Fruit fly (Drosophila melanogaster) whole organism, prepupa: ENCODE data around the gene Cf2.

Experiments used
- Blimp-1 ChIP-seq: fragments of 200-800 bp; sonication (Bioruptor generic); optimal IDR thresholded peaks from 3 replicates; lab custom pipeline; 2017; ENCODE audit warnings: missing biosample characterization, missing genetic modification characterization, mild to moderate bottlenecking, moderate library complexity, missing genetic modification reagents
- CG10631 ChIP-seq: fragments of 200-800 bp; sonication (Bioruptor generic); optimal IDR thresholded peaks from 2 replicates; lab custom pipeline; 2016; ENCODE audit warnings: missing biosample characterization, missing genetic modification characterization
- CG10669 ChIP-seq: fragments of 200-800 bp; sonication (Bioruptor generic); optimal IDR thresholded peaks from 3 replicates; lab custom pipeline; 2018; ENCODE audit warnings: missing biosample characterization, mild to moderate bottlenecking, missing genetic modification characterization, moderate library complexity
- CG11294 ChIP-seq: fragments of 200-800 bp; sonication (Bioruptor generic); IDR thresholded peaks from 2 replicates; pipeline ENCODE4 v1.3.6; 2022; ENCODE audit warnings: missing biosample characterization, missing genetic modification characterization
- CG15336 ChIP-seq: fragments of 200-800 bp; sonication (Bioruptor generic); IDR thresholded peaks from 2 replicates; pipeline ENCODE4 v1.3.6; 2022; ENCODE audit warnings: missing biosample characterization, missing genetic modification characterization
- CG1621 ChIP-seq: fragments of 200-800 bp; sonication (Bioruptor generic); optimal IDR thresholded peaks from 3 replicates; lab custom pipeline; 2018; ENCODE audit warnings: missing biosample characterization, mild to moderate bottlenecking, missing genetic modification characterization
- CG16779 ChIP-seq: fragments of 200-800 bp; sonication (Bioruptor generic); optimal IDR thresholded peaks from 3 replicates; lab custom pipeline; 2017; ENCODE audit warnings: missing biosample characterization, mild to moderate bottlenecking, missing genetic modification characterization
- CG34406 ChIP-seq: fragments of 200-800 bp; sonication (Bioruptor generic); optimal IDR thresholded peaks from 3 replicates; lab custom pipeline; 2016; ENCODE audit warnings: missing biosample characterization, missing genetic modification characterization
- CG3919 ChIP-seq: fragments of 200-800 bp; sonication (Bioruptor generic); optimal IDR thresholded peaks from 3 replicates; lab custom pipeline; 2016; ENCODE audit warnings: missing biosample characterization, missing genetic modification characterization
- CG4318 ChIP-seq: fragments of 200-800 bp; sonication (Bioruptor generic); optimal IDR thresholded peaks from 3 replicates; lab custom pipeline; 2017; ENCODE audit warnings: missing biosample characterization, mild to moderate bottlenecking, missing genetic modification characterization
- CG6163 ChIP-seq: fragments of 200-800 bp; sonication (Bioruptor generic); IDR thresholded peaks from 3 replicates; pipeline ENCODE4 v1.3.6; 2022; ENCODE audit warnings: missing biosample characterization, missing genetic modification characterization
- CG6792 ChIP-seq: fragments of 200-800 bp; sonication (Bioruptor generic); optimal IDR thresholded peaks from 3 replicates; lab custom pipeline; 2016; ENCODE audit warnings: missing biosample characterization, missing genetic modification characterization
- CG6854 ChIP-seq: fragments of 200-800 bp; sonication (Bioruptor generic); optimal IDR thresholded peaks from 2 replicates; lab custom pipeline; 2017; ENCODE audit warnings: missing biosample characterization, mild to moderate bottlenecking, missing genetic modification characterization
- CG7368 ChIP-seq: fragments of 200-800 bp; sonication (Bioruptor generic); optimal IDR thresholded peaks from 3 replicates; lab custom pipeline; 2016; ENCODE audit warnings: missing biosample characterization, missing genetic modification characterization
- CG8119 ChIP-seq: fragments of 200-800 bp; sonication (Bioruptor generic); IDR thresholded peaks from 3 replicates; pipeline ENCODE4 v1.3.6; 2022; ENCODE audit warnings: missing biosample characterization, missing genetic modification characterization
- CG8632 ChIP-seq: fragments of 200-800 bp; sonication (Bioruptor generic); optimal IDR thresholded peaks from 3 replicates; lab custom pipeline; 2016; ENCODE audit warnings: missing biosample characterization, missing genetic modification characterization
- CG9139 ChIP-seq: fragments of 200-800 bp; sonication (Bioruptor generic); optimal IDR thresholded peaks from 3 replicates; lab custom pipeline; 2017; ENCODE audit warnings: missing biosample characterization, mild to moderate bottlenecking, missing genetic modification characterization
- Eip75B ChIP-seq: fragments of 200-800 bp; sonication (Bioruptor generic); optimal IDR thresholded peaks from 3 replicates; lab custom pipeline; 2016; ENCODE audit warnings: missing biosample characterization, missing genetic modification characterization
- Eip78C ChIP-seq: fragments of 200-800 bp; sonication (Bioruptor generic); peaks from one replicate; lab custom pipeline; 2016; ENCODE audit warnings: missing biosample characterization, missing genetic modification characterization
- Eip93F ChIP-seq: fragments of 200-800 bp; sonication (Bioruptor generic); optimal IDR thresholded peaks from 2 replicates; lab custom pipeline; 2016; ENCODE audit warnings: missing biosample characterization, mild to moderate bottlenecking, missing genetic modification characterization
- Ets21C ChIP-seq: fragments of 200-800 bp; sonication (Bioruptor generic); optimal IDR thresholded peaks from 3 replicates; lab custom pipeline; 2016; ENCODE audit warnings: missing biosample characterization, missing genetic modification characterization
- Ets96B ChIP-seq: fragments of 200-800 bp; optimal IDR thresholded peaks from 2 replicates; lab custom pipeline; 2019; ENCODE audit warnings: missing biosample characterization, mild to moderate bottlenecking, missing genetic modification characterization, moderate library complexity
- Gug ChIP-seq: fragments of 200-800 bp; sonication (Bioruptor generic); IDR thresholded peaks from 2 replicates; pipeline ENCODE4 v1.3.6; 2022; ENCODE audit warnings: missing biosample characterization, missing genetic modification characterization
- Hr38 ChIP-seq: sonication (Bioruptor generic); optimal IDR thresholded peaks from 2 replicates; lab custom pipeline; 2016; ENCODE audit warnings: missing biosample characterization, missing genetic modification characterization
- Hr39 ChIP-seq: fragments of 200-800 bp; sonication (Bioruptor generic); optimal IDR thresholded peaks from 2 replicates; lab custom pipeline; 2016; ENCODE audit warnings: missing biosample characterization, missing genetic modification characterization
- Lpt ChIP-seq: fragments of 200-800 bp; sonication (Bioruptor generic); optimal IDR thresholded peaks from 3 replicates; lab custom pipeline; 2016; ENCODE audit warnings: missing biosample characterization, missing genetic modification characterization
- Met ChIP-seq: fragments of 200-800 bp; sonication (Bioruptor generic); optimal IDR thresholded peaks from 3 replicates; lab custom pipeline; 2016; ENCODE audit warnings: missing biosample characterization, missing genetic modification characterization
- Smox ChIP-seq: fragments of 200-800 bp; sonication (Bioruptor generic); optimal IDR thresholded peaks from 3 replicates; lab custom pipeline; 2016; ENCODE audit warnings: missing biosample characterization, missing genetic modification characterization
- Sox102F ChIP-seq: fragments of 200-800 bp; sonication (Bioruptor generic); optimal IDR thresholded peaks from 2 replicates; lab custom pipeline; 2016; ENCODE audit warnings: missing biosample characterization, mild to moderate bottlenecking, missing genetic modification characterization
- Sox14 ChIP-seq: fragments of 200-800 bp; sonication (Bioruptor generic); optimal IDR thresholded peaks from 3 replicates; lab custom pipeline; 2016; ENCODE audit warnings: missing biosample characterization, missing genetic modification characterization
- Sox15 ChIP-seq: fragments of 200-800 bp; sonication (Bioruptor generic); optimal IDR thresholded peaks from 3 replicates; lab custom pipeline; 2016; ENCODE audit warnings: missing biosample characterization, missing genetic modification characterization
- acj6 ChIP-seq: fragments of 200-800 bp; sonication (Bioruptor generic); optimal IDR thresholded peaks from 3 replicates; lab custom pipeline; 2016; ENCODE audit warnings: missing biosample characterization, missing genetic modification characterization
- dsx ChIP-seq: fragments of 200-800 bp; optimal IDR thresholded peaks from 3 replicates; lab custom pipeline; 2019; ENCODE audit warnings: missing biosample characterization, mild to moderate bottlenecking, missing genetic modification characterization, moderate library complexity; ENCODE audit not compliant: poor library complexity, severe bottlenecking
- eg ChIP-seq: fragments of 200-800 bp; sonication (Bioruptor generic); IDR thresholded peaks from 3 replicates; pipeline ENCODE4 v1.3.6; 2022; ENCODE audit warnings: missing biosample characterization, missing genetic modification characterization
- esn ChIP-seq: fragments of 200-800 bp; sonication (Bioruptor generic); optimal IDR thresholded peaks from 2 replicates; lab custom pipeline; 2016; ENCODE audit warnings: missing biosample characterization, mild to moderate bottlenecking, missing genetic modification characterization, moderate library complexity
- fd59A ChIP-seq: fragments of 200-800 bp; sonication (Bioruptor generic); optimal IDR thresholded peaks from 2 replicates; lab custom pipeline; 2017; ENCODE audit warnings: missing biosample characterization, mild to moderate bottlenecking, missing genetic modification characterization, missing genetic modification reagents
- fd85E ChIP-seq: fragments of 200-800 bp; sonication (Bioruptor generic); optimal IDR thresholded peaks from 3 replicates; lab custom pipeline; 2016; ENCODE audit warnings: missing biosample characterization, missing genetic modification characterization
- fkh ChIP-seq: fragments of 200-800 bp; sonication (Bioruptor generic); optimal IDR thresholded peaks from 3 replicates; lab custom pipeline; 2017; ENCODE audit warnings: missing biosample characterization, mild to moderate bottlenecking, missing genetic modification characterization, moderate library complexity
- lz ChIP-seq: fragments of 200-800 bp; sonication (Bioruptor generic); optimal IDR thresholded peaks from 3 replicates; lab custom pipeline; 2016; ENCODE audit warnings: missing biosample characterization, missing genetic modification characterization
- net ChIP-seq: fragments of 200-800 bp; sonication (Bioruptor generic); optimal IDR thresholded peaks from 3 replicates; lab custom pipeline; 2016; ENCODE audit warnings: missing biosample characterization, missing genetic modification characterization
- spab ChIP-seq: fragments of 200-800 bp; sonication (Bioruptor generic); optimal IDR thresholded peaks from 2 replicates; lab custom pipeline; 2017; ENCODE audit warnings: missing biosample characterization, mild to moderate bottlenecking, missing genetic modification characterization, missing genetic modification reagents
- ss ChIP-seq, 2 experiments: fragments of 200-800 bp; sonication (Bioruptor generic); optimal IDR thresholded peaks; 2 replicates in 1 of 2; 3 replicates in 1 of 2; lab custom pipeline; 2017 to 2018; ENCODE audit warnings: mild to moderate bottlenecking in 2 of 2, missing biosample characterization in 2 of 2, missing genetic modification characterization in 2 of 2, moderate library complexity in 1 of 2
- svp ChIP-seq: fragments of 200-800 bp; sonication (Bioruptor generic); peaks from one replicate; lab custom pipeline; 2016; ENCODE audit warnings: missing biosample characterization, missing genetic modification characterization
- topi ChIP-seq: fragments of 200-800 bp; sonication (Bioruptor generic); optimal IDR thresholded peaks from 3 replicates; lab custom pipeline; 2016; ENCODE audit warnings: missing biosample characterization, missing genetic modification characterization
- vri ChIP-seq: fragments of 200-800 bp; sonication (Bioruptor generic); optimal IDR thresholded peaks from 3 replicates; lab custom pipeline; 2016; ENCODE audit warnings: missing biosample characterization, mild to moderate bottlenecking, missing genetic modification characterization

Cf2 gene

dm6 chr2L:4891914-4892469, 9.1 kb upstream of the Cf2 start, which contains the start of gene CG3036:
Gene CG3036 (plus strand): TSS chr2L:4892112.
- TF ChIP-seq Met (GFP tag; lab: Kevin White, UChicago), result peak; percentile 15
- TF ChIP-seq topi (GFP tag; lab: Kevin White, UChicago), result peak; percentile 37
- TF ChIP-seq Hr38 (GFP tag; lab: Kevin White, UChicago), result no peak
- TF ChIP-seq CG7368 (GFP tag; lab: Kevin White, UChicago), result peak; percentile 25
- peak; percentile 67 for TF ChIP-seq CG6163 (GFP tag; lab: Robert Waterston, UW)
- TF ChIP-seq Eip78C (GFP tag; lab: Kevin White, UChicago), result peak; percentile 76
- peak; percentile 14 to 24 for TF ChIP-seq ss (GFP tag; optimal IDR thresholded peaks at IDR 0.05; lab: Kevin White, UChicago)
- TF ChIP-seq Ets21C (GFP tag; lab: Kevin White, UChicago), result no peak
- TF ChIP-seq Hr39 (GFP tag; lab: Kevin White, UChicago), result no peak
- peak; percentile 1 for TF ChIP-seq CG16779 (tag; lab: Kevin White, UChicago)
- TF ChIP-seq CG9139 (GFP tag; lab: Kevin White, UChicago), result peak; percentile 47
- TF ChIP-seq spab, result no peak
- TF ChIP-seq CG15336 (GFP tag; lab: Robert Waterston, UW), result peak; percentile 46; the same call in 1 of the 2 replicates
- peak; percentile 38; the same call in 2 of the 3 replicates for TF ChIP-seq eg (GFP tag; lab: Robert Waterston, UW)
- peak; percentile 67 for TF ChIP-seq dsx (GFP tag; lab: Kevin White, UChicago)
- peak; percentile 25 for TF ChIP-seq fkh (GFP tag; lab: Kevin White, UChicago)
- TF ChIP-seq Sox102F, result no peak
- TF ChIP-seq CG6854 (GFP tag; lab: Kevin White, UChicago), result peak; percentile 51
- TF ChIP-seq CG1621 (tag; lab: Kevin White, UChicago), result peak; percentile 40
- TF ChIP-seq acj6, result no peak
- TF ChIP-seq svp (GFP tag; lab: Kevin White, UChicago), result peak; percentile 84
- TF ChIP-seq net, result peak; percentile 41
- peak; percentile 28 for TF ChIP-seq vri
- TF ChIP-seq CG8119 (GFP tag; lab: Robert Waterston, UW), result peak; percentile 43; the same call in 1 of the 3 replicates
- peak; percentile 68 for TF ChIP-seq CG3919 (GFP tag; lab: Kevin White, UChicago)
- TF ChIP-seq Eip75B, result peak; percentile 46
- TF ChIP-seq Ets96B (tag; lab: Kevin White, UChicago), result peak; percentile 11
- peak; percentile 2 for TF ChIP-seq esn

DNA sequence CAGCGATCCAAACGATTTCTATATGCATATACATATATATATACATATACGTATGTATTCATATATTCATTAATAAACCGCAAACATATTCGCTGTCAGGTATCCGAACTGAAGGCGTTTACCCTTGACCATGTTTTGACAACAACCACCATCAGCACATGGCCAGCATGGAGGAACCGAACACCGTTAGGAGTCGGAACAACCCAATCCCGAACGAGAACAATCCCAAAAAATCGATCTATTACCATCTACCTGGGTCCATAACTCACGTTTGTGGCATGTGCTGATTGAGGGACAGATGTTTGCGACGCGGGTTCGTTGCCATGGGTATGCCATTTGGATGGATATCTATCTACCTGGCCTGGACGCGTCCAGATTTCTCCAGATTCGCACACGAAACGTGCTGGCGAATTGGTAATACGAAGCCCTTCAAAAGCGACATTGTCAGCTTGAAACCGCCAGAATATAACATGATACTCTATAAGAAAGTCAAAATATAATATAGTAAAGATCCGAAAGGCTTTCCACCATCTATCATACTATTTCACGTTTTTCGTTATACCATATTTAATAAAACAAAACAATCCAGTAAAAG, 6.6 kb upstream of the Cf2 start, which contains the start of gene CG15625:
CG15625 (plus strand) TSS at position 545 of the 595 bp plus-strand sequence.
- TF ChIP-seq CG34406 (GFP tag; lab: Kevin White, UChicago) (no peak), fd85E (no peak), CG7368 (GFP tag; lab: Kevin White, UChicago) (no peak), net (no peak), svp (GFP tag; lab: Kevin White, UChicago) (no peak), CG9139 (GFP tag; lab: Kevin White, UChicago) (no peak)

dm6 chr2L:4888541-4888940, 5.6 kb upstream of the Cf2 start:
- TF ChIP-seq CG4318 (GFP tag; lab: Kevin White, UChicago) (no peak), Gug (GFP tag; lab: Robert Waterston, UW) (no peak), Lpt (GFP tag; lab: Kevin White, UChicago) (no peak), CG8119 (GFP tag; lab: Robert Waterston, UW) (no peak), Blimp-1 (GFP tag; lab: Kevin White, UChicago) (no peak), Sox15 (GFP tag; lab: Kevin White, UChicago) (no peak), Eip93F (GFP tag; lab: Kevin White, UChicago) (no peak), CG11294 (GFP tag; lab: Robert Waterston, UW) (no peak), Hr39 (GFP tag; lab: Kevin White, UChicago) (peak; percentile 13), Eip78C (GFP tag; lab: Kevin White, UChicago) (peak; percentile 75), lz (GFP tag; lab: Kevin White, UChicago) (no peak), ss (GFP tag; optimal IDR thresholded peaks at IDR 0.05; lab: Kevin White, UChicago) (no peak), Eip75B (no peak), vri (no peak), CG10669 (GFP tag; lab: Kevin White, UChicago) (peak; percentile 25), esn (no peak), fkh (GFP tag; lab: Kevin White, UChicago) (no peak), eg (GFP tag; lab: Robert Waterston, UW) (no peak), dsx (GFP tag; lab: Kevin White, UChicago) (no peak), spab (peak; percentile 25), CG6792 (peak; percentile 2), fd59A (peak; percentile 12), Smox (no peak), CG8632 (no peak), Sox14 (GFP tag; lab: Kevin White, UChicago) (peak; percentile 7), CG10631 (GFP tag; lab: Kevin White, UChicago) (peak; percentile 44)
